Fruit fly (Drosophila melanogaster) whole organism: ENCODE results near the gene CG13314.

Source experiments
- CG8478 ChIP-seq: fragments of >200 bp; optimal IDR thresholded peaks from 2 replicates; lab custom pipeline; 2018; ENCODE audit warnings: inconsistent platforms
- Dll ChIP-seq: fragments of >200 bp; optimal IDR thresholded peaks from 2 replicates; lab custom pipeline; 2017
- EcR ChIP-seq, 2 experiments: fragments of >200 bp; optimal IDR thresholded peaks; 2 replicates each; lab custom pipeline; 2017; ENCODE audit warnings: missing biosample characterization in 2 of 2, missing genetic modification characterization in 2 of 2, missing genetic modification reagents in 2 of 2
- pan ChIP-seq: fragments of >200 bp; optimal IDR thresholded peaks from 2 replicates; lab custom pipeline; 2017
- psq ChIP-seq: fragments of >200 bp; optimal IDR thresholded peaks from 2 replicates; lab custom pipeline; 2017
- usp ChIP-seq: fragments of >200 bp; optimal IDR thresholded peaks from 2 replicates; lab custom pipeline; 2017; ENCODE audit warnings: missing biosample characterization, missing genetic modification characterization, mixed read lengths

DNA sequence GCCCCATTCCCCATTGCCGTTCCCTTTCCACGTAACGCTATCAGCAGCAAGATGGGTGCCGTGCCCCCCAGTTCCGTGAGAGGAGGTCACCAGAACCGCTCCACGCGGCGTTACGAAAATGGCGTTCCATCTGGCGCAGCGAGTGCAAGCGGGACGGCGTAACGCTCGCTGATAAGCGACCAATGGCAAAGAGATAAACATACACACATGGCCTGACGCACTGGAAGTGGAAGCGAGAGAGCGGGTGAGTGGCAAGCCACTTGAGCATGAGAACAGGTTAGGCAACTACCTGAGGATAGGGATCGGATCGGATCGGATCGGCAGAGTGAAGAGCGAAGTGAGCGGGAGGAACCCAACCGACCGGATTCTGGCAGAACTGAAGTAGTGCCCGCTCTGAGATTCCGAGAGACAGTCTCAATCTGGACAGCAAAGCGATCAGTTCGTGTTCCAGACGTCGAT, 23.2 kb downstream of the CG13314 start, which contains the start of gene Doc3:
- no peak for TF ChIP-seq psq (lab: Kevin White, UChicago)
- TF ChIP-seq CG8478 (lab: Kevin White, UChicago): no peak
- no peak for TF ChIP-seq usp (GFP tag; lab: Kevin White, UChicago)
- no peak for TF ChIP-seq EcR (GFP tag; optimal IDR thresholded peaks at IDR 0.05; lab: Kevin White, UChicago)
- peak; percentile 61 for TF ChIP-seq Dll
- TF ChIP-seq pan (lab: Kevin White, UChicago): no peak
